Fruit fly (Drosophila melanogaster): Measurements from ENCODE around the gene Kap-alpha3.
A peak's percentile ranks its signal among the peaks of the same experiment; 100 is the strongest.

The Kap-alpha3 gene

dm6 chr3R:9626880-9627401, 49.4 kb upstream of the Kap-alpha3 start, which contains the start of the genes CG9427 and CG8319 (continued):
- TF ChIP-seq CG10959 (GFP tag; IDR thresholded peaks at IDR 0.05), result no peak
- TF ChIP-seq CG8388 (GFP tag; optimal IDR thresholded peaks at IDR 0.05), result peak; percentile 50
- peak; percentile 74 for TF ChIP-seq hb (GFP tag; IDR thresholded peaks at IDR 0.05; ENCODE audit: partially characterized antibody)
- TF ChIP-seq CG15514 (GFP tag; optimal IDR thresholded peaks at IDR 0.05), result peak; percentile 79
- peak; percentile 54 for TF ChIP-seq zfh2 (GFP tag; optimal IDR thresholded peaks at IDR 0.05)
- peak; percentile 33 for TF ChIP-seq salm (tag; optimal IDR thresholded peaks at IDR 0.05)
- TF ChIP-seq zen (tag; optimal IDR thresholded peaks at IDR 0.05), result peak; percentile 72
- TF ChIP-seq ash1 (GFP tag; optimal IDR thresholded peaks at IDR 0.05), result no peak
- TF ChIP-seq abd-A (tag; optimal IDR thresholded peaks at IDR 0.05), result no peak
- no peak for TF ChIP-seq toy (GFP tag; IDR thresholded peaks at IDR 0.05)
- TF ChIP-seq Dfd (GFP tag; optimal IDR thresholded peaks at IDR 0.05), result no peak
- TF ChIP-seq Mad (GFP tag; optimal IDR thresholded peaks at IDR 0.05), result peak; percentile 39
- TF ChIP-seq chm (GFP tag; IDR thresholded peaks at IDR 0.05), result no peak
- no peak for TF ChIP-seq Rx (GFP tag; IDR thresholded peaks at IDR 0.05)
- TF ChIP-seq Meics (GFP tag; optimal IDR thresholded peaks at IDR 0.05), result peak; percentile 43
- no peak for TF ChIP-seq Usf (GFP tag; optimal IDR thresholded peaks at IDR 0.05)
- peak; percentile 60 for TF ChIP-seq bcd (GFP tag; optimal IDR thresholded peaks at IDR 0.05)
- TF ChIP-seq CG4404 (GFP tag; IDR thresholded peaks at IDR 0.05), result no peak; the same call in 1 of the 2 replicates
- no peak for TF ChIP-seq wor (GFP tag; IDR thresholded peaks at IDR 0.05)
- no peak for TF ChIP-seq h (optimal IDR thresholded peaks at IDR 0.05)
- peak; percentile 71 for TF ChIP-seq Dek (tag; optimal IDR thresholded peaks at IDR 0.05)
- peak; percentile 25; the same call in 1 of the 2 replicates for TF ChIP-seq CG6689 (GFP tag; IDR thresholded peaks at IDR 0.05)
- TF ChIP-seq croc (GFP tag; conservative IDR thresholded peaks at IDR 0.05), result no peak
- peak; percentile 52 to 54 for TF ChIP-seq Pdp1 (GFP tag; optimal IDR thresholded peaks at IDR 0.05)
- peak; percentile 16 for TF ChIP-seq Lhr (GFP tag; optimal IDR thresholded peaks at IDR 0.05)
- peak; percentile 16 for TF ChIP-seq shn (GFP tag; optimal IDR thresholded peaks at IDR 0.05)
- no peak; the same call in 1 of the 2 replicates for TF ChIP-seq CG9215 (GFP tag; IDR thresholded peaks at IDR 0.05)
- TF ChIP-seq CG12219 (GFP tag; optimal IDR thresholded peaks at IDR 0.05), result no peak
- peak; percentile 1 for TF ChIP-seq CG1529 (GFP tag; optimal IDR thresholded peaks at IDR 0.05)
- peak; percentile 91 for TF ChIP-seq BEAF-32 (GFP tag; optimal IDR thresholded peaks at IDR 0.05)
- no peak for TF ChIP-seq ewg (GFP tag; optimal IDR thresholded peaks at IDR 0.05)
- TF ChIP-seq CG18476 (GFP tag; optimal IDR thresholded peaks at IDR 0.05), result peak; percentile 56

dm6 chr3R:9626266-9626665, 48.7 kb upstream of the Kap-alpha3 start:
- no peak for TF ChIP-seq pros (GFP tag; optimal IDR thresholded peaks at IDR 0.05)
- TF ChIP-seq CG13287 (GFP tag; IDR thresholded peaks at IDR 0.05; ENCODE audit: partially characterized antibody), result peak; percentile 9; the same call in 1 of the 2 replicates
- no peak for TF ChIP-seq pnt (GFP tag; optimal IDR thresholded peaks at IDR 0.05)
- no peak for TF ChIP-seq vnd (GFP tag; IDR thresholded peaks at IDR 0.05; ENCODE audit: partially characterized antibody)
- peak; percentile 57 for TF ChIP-seq ftz-f1 (GFP tag; optimal IDR thresholded peaks at IDR 0.05)
- no peak for TF ChIP-seq CG10209 (GFP tag; optimal IDR thresholded peaks at IDR 0.05)
- TF ChIP-seq CG7786 (GFP tag; optimal IDR thresholded peaks at IDR 0.05), result no peak
- no peak for TF ChIP-seq CG5180 (GFP tag; optimal IDR thresholded peaks at IDR 0.05)
- 0 out of 2 replicates have a peak, but pooled peaks have one; percentile 35 for TF ChIP-seq CG42726 (GFP tag; IDR thresholded peaks at IDR 0.05; ENCODE audit: partially characterized antibody)
- TF ChIP-seq btn (GFP tag; optimal IDR thresholded peaks at IDR 0.05), result no peak
- peak; percentile 27; the same call in 1 of the 3 replicates for TF ChIP-seq Dbx (GFP tag; IDR thresholded peaks at IDR 0.05)
- TF ChIP-seq CG34422 (GFP tag; IDR thresholded peaks at IDR 0.05), result 0 out of 3 replicates have a peak, but pooled peaks have one; percentile 8
- TF ChIP-seq exex (tag; optimal IDR thresholded peaks at IDR 0.05), result no peak
- TF ChIP-seq CG12659 (GFP tag; optimal IDR thresholded peaks at IDR 0.05), result no peak
- peak; percentile 26 for TF ChIP-seq CG10543 (GFP tag; optimal IDR thresholded peaks at IDR 0.05)
- TF ChIP-seq aop (GFP tag; IDR thresholded peaks at IDR 0.05), result no peak
- no peak for TF ChIP-seq CG2120 (GFP tag; optimal IDR thresholded peaks at IDR 0.05)
- no peak for TF ChIP-seq ro (GFP tag; IDR thresholded peaks at IDR 0.05)
- TF ChIP-seq CG9876 (GFP tag; optimal IDR thresholded peaks at IDR 0.05), result no peak
- 0 out of 2 replicates have a peak, but pooled peaks have one; percentile 13 for TF ChIP-seq vvl (GFP tag; IDR thresholded peaks at IDR 0.05)

All from whole organism, embryonic.